Worm (Caenorhabditis elegans) whole organism, L3 larva: ENCODE results near the gene Y70G10A.4.

Experiments used
- elt-3 ChIP-seq, 3 experiments: fragments of 150-350 bp in 1 of 3; sonication (generic microtip) in 2 of 3; optimal IDR thresholded peaks; 2 replicates in 2 of 3; 4 replicates in 1 of 3; lab custom pipeline; 2014 to 2017; ENCODE audit warnings: missing biosample characterization in 3 of 3, missing genetic modification characterization in 3 of 3
- fkh-10 ChIP-seq: sonication (generic microtip); optimal IDR thresholded peaks from 2 replicates; lab custom pipeline; 2017; ENCODE audit warnings: missing biosample characterization, missing genetic modification reagents, missing genetic modification characterization
- mdl-1 ChIP-seq: fragments of 150-350 bp; optimal IDR thresholded peaks from 2 replicates; lab custom pipeline; 2014; ENCODE audit warnings: missing biosample characterization, missing genetic modification characterization
- pqm-1 ChIP-seq: fragments of 150-350 bp; optimal IDR thresholded peaks from 2 replicates; lab custom pipeline; 2017; ENCODE audit warnings: missing biosample characterization, missing genetic modification characterization, inconsistent platforms

DNA sequence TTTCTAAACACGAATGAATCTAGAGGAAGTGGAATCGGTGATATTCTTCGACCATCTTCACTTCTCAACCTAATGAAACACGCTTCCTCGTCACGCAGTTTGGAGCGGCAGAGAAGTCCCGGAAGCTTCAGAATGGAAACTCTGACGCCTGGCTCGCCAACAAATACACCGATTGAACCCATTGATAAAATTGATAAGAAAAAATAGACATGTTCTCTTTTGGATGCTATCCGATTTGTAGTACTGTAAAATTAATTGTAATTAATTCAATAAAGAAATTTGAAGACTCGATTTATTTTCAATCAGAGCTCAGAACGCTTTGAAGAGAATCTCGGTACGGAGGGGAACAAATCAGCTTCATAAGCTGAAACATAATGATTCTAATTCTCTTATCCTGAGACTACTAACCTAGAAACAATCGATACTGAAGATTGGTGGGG, 7.4 kb upstream of the Y70G10A.4 start:
- no peak for TF ChIP-seq pqm-1 (tag; lab: Kevin White, UChicago)
- TF ChIP-seq elt-3 (tag; optimal IDR thresholded peaks at IDR 0.05; lab: Kevin White, UChicago) = no peak
- TF ChIP-seq fkh-10 = no peak
- no peak for TF ChIP-seq mdl-1 (tag; lab: Kevin White, UChicago)
